Worm (Caenorhabditis elegans) whole organism, L1 larva: ENCODE results near the gene B0244.4.
A peak's percentile ranks its signal among the peaks of the same experiment; 100 is the strongest.

Source experiments
- C04F5.9 ChIP-seq: sonication (generic microtip); optimal IDR thresholded peaks from 2 replicates; lab custom pipeline; 2016; ENCODE audit warnings: missing genetic modification characterization, missing compliant biosample characterization
- C16A3.4 ChIP-seq: fragments of 150-350 bp; optimal IDR thresholded peaks from 2 replicates; lab custom pipeline; 2014; ENCODE audit warnings: missing biosample characterization, missing genetic modification characterization
- F16B12.6 ChIP-seq: fragments of 150-350 bp; optimal IDR thresholded peaks from 2 replicates; lab custom pipeline; 2014; ENCODE audit warnings: missing biosample characterization, missing genetic modification characterization
- alr-1 ChIP-seq: fragments of 200-800 bp; sonication (Bioruptor generic); optimal IDR thresholded peaks from 2 replicates; lab custom pipeline; 2018; ENCODE audit warnings: borderline replicate concordance, mild to moderate bottlenecking, missing genetic modification characterization, missing compliant biosample characterization
- aly-2 ChIP-seq: fragments of 150-350 bp; optimal IDR thresholded peaks from 2 replicates; lab custom pipeline; 2014; ENCODE audit warnings: missing biosample characterization, missing genetic modification characterization
- ama-1 ChIP-seq: fragments of 150-350 bp; optimal IDR thresholded peaks from 2 replicates; lab custom pipeline; 2014
- blmp-1 ChIP-seq: fragments of 150-350 bp; optimal IDR thresholded peaks from 2 replicates; lab custom pipeline; 2014; ENCODE audit warnings: missing biosample characterization, missing genetic modification characterization
- ceh-63 ChIP-seq: fragments of 200-800 bp; sonication (Bioruptor generic); optimal IDR thresholded peaks from 2 replicates; lab custom pipeline; 2018; ENCODE audit warnings: mild to moderate bottlenecking, missing genetic modification characterization, missing compliant biosample characterization
- ceh-8 ChIP-seq: fragments of 200-800 bp; sonication (Bioruptor generic); optimal IDR thresholded peaks from 2 replicates; lab custom pipeline; 2018; ENCODE audit warnings: mild to moderate bottlenecking, missing genetic modification characterization, moderate library complexity, missing compliant biosample characterization
- dsc-1 ChIP-seq: sonication (generic microtip); optimal IDR thresholded peaks from 2 replicates; lab custom pipeline; 2016; ENCODE audit warnings: mild to moderate bottlenecking, missing genetic modification characterization, missing compliant biosample characterization
- efl-1 ChIP-seq, 4 experiments: fragments of 150-350 bp; optimal IDR thresholded peaks in 3 of 4; peaks in 1 of 4; 1 replicate in 1 of 4; 2 replicates in 3 of 4; lab custom pipeline; 2014; ENCODE audit warnings: missing biosample characterization in 2 of 4, missing genetic modification characterization in 2 of 4, missing genetic modification reagents in 2 of 4
- efl-3 ChIP-seq: fragments of 200-800 bp; sonication (Bioruptor generic); optimal IDR thresholded peaks from 2 replicates; lab custom pipeline; 2018; ENCODE audit warnings: mild to moderate bottlenecking, missing genetic modification characterization, missing compliant biosample characterization
- fkh-4 ChIP-seq: sonication (generic microtip); optimal IDR thresholded peaks from 2 replicates; lab custom pipeline; 2016; ENCODE audit warnings: missing compliant biosample characterization, missing genetic modification characterization, borderline replicate concordance
- fkh-8 ChIP-seq: sonication (generic microtip); optimal IDR thresholded peaks from 2 replicates; lab custom pipeline; 2016; ENCODE audit warnings: mild to moderate bottlenecking, missing genetic modification characterization, missing compliant biosample characterization
- fos-1 ChIP-seq: fragments of 150-350 bp; optimal IDR thresholded peaks from 2 replicates; lab custom pipeline; 2014; ENCODE audit warnings: missing biosample characterization, missing genetic modification characterization
- hlh-17 ChIP-seq: fragments of 200-800 bp; sonication (Bioruptor generic); optimal IDR thresholded peaks from 2 replicates; lab custom pipeline; 2018; ENCODE audit warnings: missing genetic modification characterization, mild to moderate bottlenecking, missing compliant biosample characterization, moderate library complexity, borderline replicate concordance
- irx-1 ChIP-seq: sonication (generic microtip); optimal IDR thresholded peaks from 2 replicates; lab custom pipeline; 2016; ENCODE audit warnings: missing genetic modification characterization, missing compliant biosample characterization
- isw-1 ChIP-seq: fragments of 200-800 bp; sonication (Bioruptor generic); IDR thresholded peaks from 2 replicates; pipeline ENCODE4 v1.3.6; 2022; ENCODE audit warnings: missing genetic modification characterization, missing compliant biosample characterization
- jun-1 ChIP-seq: fragments of 150-350 bp; optimal IDR thresholded peaks from 2 replicates; lab custom pipeline; 2014; ENCODE audit warnings: missing biosample characterization, missing genetic modification reagents, missing genetic modification characterization
- lin-14 ChIP-seq: fragments of 200-800 bp; sonication (Bioruptor generic); optimal IDR thresholded peaks from 2 replicates; lab custom pipeline; 2018; ENCODE audit warnings: mild to moderate bottlenecking, missing genetic modification characterization, moderate library complexity, missing compliant biosample characterization
- lin-15B ChIP-seq: fragments of 150-350 bp; sonication (generic microtip); optimal IDR thresholded peaks from 3 replicates; lab custom pipeline; 2014; ENCODE audit warnings: missing biosample characterization, missing genetic modification characterization
- lin-35 ChIP-seq, 2 experiments: fragments of 150-350 bp; optimal IDR thresholded peaks; 2 replicates each; lab custom pipeline; 2014; ENCODE audit warnings: missing biosample characterization in 2 of 2, missing genetic modification characterization in 2 of 2, missing genetic modification reagents in 2 of 2
- lin-39 ChIP-seq: fragments of 150-350 bp; optimal IDR thresholded peaks from 2 replicates; lab custom pipeline; 2014; ENCODE audit warnings: missing biosample characterization, missing genetic modification reagents, missing genetic modification characterization
- lir-3 ChIP-seq: sonication (generic microtip); optimal IDR thresholded peaks from 2 replicates; lab custom pipeline; 2016; ENCODE audit warnings: mild to moderate bottlenecking, missing genetic modification characterization, moderate library complexity, missing compliant biosample characterization; ENCODE audit not compliant: poor library complexity
- mdl-1 ChIP-seq, 2 experiments: fragments of 150-350 bp; optimal IDR thresholded peaks; 2 replicates each; lab custom pipeline; 2014 to 2017; ENCODE audit warnings: missing biosample characterization in 2 of 2, missing genetic modification characterization in 2 of 2, inconsistent platforms in 1 of 2
- mef-2 ChIP-seq: fragments of 150-350 bp; optimal IDR thresholded peaks from 2 replicates; lab custom pipeline; 2014; ENCODE audit warnings: missing biosample characterization, missing genetic modification characterization
- nhr-237 ChIP-seq: fragments of 150-350 bp; optimal IDR thresholded peaks from 2 replicates; lab custom pipeline; 2014; ENCODE audit warnings: missing biosample characterization, missing genetic modification characterization
- nhr-28 ChIP-seq: fragments of 150-350 bp; optimal IDR thresholded peaks from 2 replicates; lab custom pipeline; 2014; ENCODE audit warnings: missing biosample characterization, missing genetic modification characterization
- nhr-47 ChIP-seq: sonication (generic microtip); optimal IDR thresholded peaks from 2 replicates; lab custom pipeline; 2016; ENCODE audit warnings: mild to moderate bottlenecking, missing genetic modification characterization, moderate library complexity, missing compliant biosample characterization
- nhr-76 ChIP-seq: sonication (generic microtip); optimal IDR thresholded peaks from 2 replicates; lab custom pipeline; 2017; ENCODE audit warnings: missing biosample characterization, missing genetic modification characterization
- nhr-77 ChIP-seq: fragments of 150-350 bp; optimal IDR thresholded peaks from 2 replicates; lab custom pipeline; 2014; ENCODE audit warnings: missing biosample characterization, missing genetic modification characterization
- nhr-84 ChIP-seq: sonication (generic microtip); optimal IDR thresholded peaks from 2 replicates; lab custom pipeline; 2017; ENCODE audit warnings: missing biosample characterization, missing genetic modification characterization
- nhr-85 ChIP-seq: sonication (generic microtip); peaks from one replicate; lab custom pipeline; 2016; ENCODE audit warnings: missing genetic modification characterization, inconsistent platforms, missing compliant biosample characterization
- nhr-90 ChIP-seq: sonication (generic microtip); optimal IDR thresholded peaks from 2 replicates; lab custom pipeline; 2016; ENCODE audit warnings: mild to moderate bottlenecking, missing genetic modification characterization, missing compliant biosample characterization; ENCODE audit not compliant: poor library complexity
- pag-3 ChIP-seq: sonication (generic microtip); optimal IDR thresholded peaks from 2 replicates; lab custom pipeline; 2017; ENCODE audit warnings: missing genetic modification characterization, mild to moderate bottlenecking, missing compliant biosample characterization, antibody characterized with exemption, borderline replicate concordance; ENCODE audit not compliant: insufficient read depth
- pqm-1 ChIP-seq: sonication (generic microtip); optimal IDR thresholded peaks from 3 replicates; lab custom pipeline; 2017; ENCODE audit warnings: missing biosample characterization, missing genetic modification characterization
- skn-1 ChIP-seq: fragments of 150-350 bp; optimal IDR thresholded peaks from 2 replicates; lab custom pipeline; 2014; ENCODE audit warnings: missing biosample characterization, missing genetic modification characterization
- snpc-4 ChIP-seq: fragments of 150-350 bp; optimal IDR thresholded peaks from 2 replicates; lab custom pipeline; 2014; ENCODE audit warnings: missing biosample characterization, missing genetic modification characterization
- snu-23 ChIP-seq: sonication (generic microtip); optimal IDR thresholded peaks from 2 replicates; lab custom pipeline; 2016; ENCODE audit warnings: missing genetic modification characterization, missing compliant biosample characterization
- sox-4 ChIP-seq: sonication (generic microtip); optimal IDR thresholded peaks from 2 replicates; lab custom pipeline; 2016; ENCODE audit warnings: missing genetic modification characterization, missing compliant biosample characterization
- sptf-1 ChIP-seq: fragments of 150-350 bp; optimal IDR thresholded peaks from 2 replicates; lab custom pipeline; 2014; ENCODE audit warnings: missing biosample characterization, missing genetic modification characterization
- swsn-7 ChIP-seq: sonication (generic microtip); optimal IDR thresholded peaks from 2 replicates; lab custom pipeline; 2016; ENCODE audit warnings: missing genetic modification characterization, missing compliant biosample characterization
- tbx-2 ChIP-seq: sonication (generic microtip); optimal IDR thresholded peaks from 2 replicates; lab custom pipeline; 2016; ENCODE audit warnings: missing genetic modification characterization, missing compliant biosample characterization
- tlp-1 ChIP-seq: fragments of 150-350 bp; optimal IDR thresholded peaks from 2 replicates; lab custom pipeline; 2014; ENCODE audit warnings: missing biosample characterization, missing genetic modification characterization
- unc-62 ChIP-seq: fragments of 150-350 bp; optimal IDR thresholded peaks from 2 replicates; lab custom pipeline; 2014; ENCODE audit warnings: missing biosample characterization, missing genetic modification reagents, missing genetic modification characterization
- unc-86 ChIP-seq: sonication (generic microtip); optimal IDR thresholded peaks from 2 replicates; lab custom pipeline; 2016; ENCODE audit warnings: missing genetic modification characterization, missing compliant biosample characterization
- zag-1 ChIP-seq: fragments of 150-350 bp; optimal IDR thresholded peaks from 2 replicates; lab custom pipeline; 2014; ENCODE audit warnings: missing biosample characterization, missing genetic modification characterization
- ztf-11 ChIP-seq, 2 experiments: sonication (generic microtip); optimal IDR thresholded peaks; 2 replicates each; lab custom pipeline; 2016 to 2017; ENCODE audit warnings: missing genetic modification characterization in 2 of 2, missing biosample characterization in 1 of 2, missing compliant biosample characterization in 1 of 2

B0244.4 gene

DNA sequence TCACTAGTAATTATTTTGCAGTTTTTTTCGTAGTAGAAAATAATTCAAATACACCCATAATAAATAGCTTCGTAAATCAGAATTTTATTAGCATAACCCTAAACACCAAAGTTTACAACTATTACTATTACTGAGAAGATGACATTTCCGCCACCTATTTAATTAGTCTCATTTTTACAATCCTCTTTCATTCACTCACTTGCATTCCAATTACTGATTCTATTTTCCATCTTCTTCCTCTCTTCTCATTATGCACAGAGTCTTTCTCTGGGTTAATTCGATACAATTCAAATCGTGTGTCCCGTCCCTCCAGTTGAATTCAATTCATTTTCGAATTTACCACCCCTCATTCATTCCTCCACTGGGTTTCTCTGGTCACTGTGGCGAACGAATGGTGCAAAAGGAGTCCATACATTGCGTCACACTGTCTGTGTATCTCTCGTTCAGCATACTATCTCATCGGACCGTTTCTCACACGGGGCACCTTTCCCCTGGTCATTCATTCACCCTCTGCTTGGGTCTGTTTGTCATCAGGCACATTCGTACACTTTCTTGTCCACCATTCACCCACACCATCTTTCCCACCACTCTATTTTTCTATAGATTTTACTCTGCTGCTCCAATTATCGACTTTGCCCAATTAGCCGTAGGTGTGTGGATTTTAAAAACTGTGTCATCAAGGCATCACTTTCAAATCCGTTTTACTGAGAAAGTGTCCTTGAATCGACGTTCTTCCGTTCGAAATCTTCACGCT lies 26.8 kb upstream of the B0244.4 start:
- TF ChIP-seq jun-1 (tag; lab: Kevin White, UChicago) (no peak), ceh-8 (GFP tag; lab: Kevin White, UChicago) (no peak), ztf-11 (tag; optimal IDR thresholded peaks at IDR 0.05; lab: Kevin White, UChicago) (peak in 1 of 2 experiments; percentile 27), efl-1 (optimal IDR thresholded peaks at IDR 0.05; lab: Kevin White, UChicago) (no peak), efl-1 (GFP tag; optimal IDR thresholded peaks at IDR 0.05 in 1 of 2; lab: Kevin White, UChicago) (peak in 1 of 2 experiments; percentile 60), nhr-47 (tag; lab: Kevin White, UChicago) (no peak), alr-1 (tag; lab: Kevin White, UChicago) (no peak), tbx-2 (no peak), nhr-85 (tag; lab: Kevin White, UChicago) (peak; percentile 53), fkh-4 (tag; lab: Kevin White, UChicago) (no peak), F16B12.6 (tag; lab: Kevin White, UChicago) (no peak), lin-14 (peak; percentile 54), ceh-63 (no peak), hlh-17 (GFP tag; lab: Kevin White, UChicago) (no peak), lir-3 (no peak), fkh-8 (tag; lab: Kevin White, UChicago) (no peak), efl-3 (GFP tag; lab: Kevin White, UChicago) (no peak)

DNA sequence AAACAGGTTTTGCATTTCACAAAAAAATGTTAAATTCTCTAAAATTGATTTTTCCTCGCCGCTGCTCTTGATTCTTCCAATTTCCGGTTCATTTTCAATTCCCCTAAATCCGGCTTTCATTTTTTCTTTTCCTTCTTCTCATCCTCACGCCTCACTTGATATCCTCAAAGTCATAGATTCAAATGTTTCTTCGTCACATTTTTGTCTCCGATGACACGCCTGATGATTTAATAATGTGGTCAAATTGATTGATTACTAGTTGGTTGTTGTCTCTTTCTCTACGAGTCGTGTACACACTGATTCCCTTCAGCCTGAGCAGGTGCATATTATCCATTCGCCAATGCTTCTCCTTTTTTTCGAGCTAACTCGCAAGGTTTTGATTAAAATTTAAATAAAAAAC lies 25.8 kb upstream of the B0244.4 start:
- TF ChIP-seq jun-1 (tag; lab: Kevin White, UChicago), result no peak
- TF ChIP-seq ama-1 (lab: Kevin White, UChicago), result no peak
- TF ChIP-seq fos-1 (tag; lab: Kevin White, UChicago), result no peak
- TF ChIP-seq unc-86 (tag; lab: Kevin White, UChicago), result no peak
- no peak for TF ChIP-seq snpc-4 (tag; lab: Kevin White, UChicago)
- TF ChIP-seq blmp-1 (tag; lab: Kevin White, UChicago), result peak; percentile 21
- no peak for TF ChIP-seq zag-1
- TF ChIP-seq, all 84 proteins: peak for 1

DNA sequence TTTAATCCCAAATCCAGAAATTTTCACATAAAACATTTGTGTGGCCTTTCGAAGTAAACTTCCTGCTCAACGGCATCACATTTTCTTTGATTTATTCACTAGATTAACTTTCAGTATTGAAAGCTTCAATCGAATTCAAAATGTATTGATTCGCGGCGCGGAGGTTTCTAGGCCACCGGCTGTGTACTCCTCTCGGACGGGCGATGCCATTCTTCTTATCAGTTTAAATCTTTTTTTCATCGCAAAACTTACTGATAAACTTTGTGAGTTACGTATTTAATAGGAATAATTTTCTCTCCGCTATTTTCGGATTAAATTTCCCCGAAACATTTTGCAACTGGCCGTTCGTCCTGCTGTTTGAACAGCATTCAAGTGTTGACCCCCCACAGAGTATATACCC lies 25.4 kb upstream of the B0244.4 start:
- TF ChIP-seq mef-2 (no peak), swsn-7 (peak; percentile 78), C04F5.9 (tag; lab: Kevin White, UChicago) (peak; percentile 79), tlp-1 (tag; lab: Kevin White, UChicago) (no peak), efl-3 (GFP tag; lab: Kevin White, UChicago) (peak; percentile 37), nhr-28 (tag; lab: Kevin White, UChicago) (no peak), nhr-237 (tag; lab: Kevin White, UChicago) (no peak), pqm-1 (tag; lab: Kevin White, UChicago) (no peak), nhr-76 (tag; lab: Kevin White, UChicago) (no peak), aly-2 (tag; lab: Kevin White, UChicago) (no peak), dsc-1 (tag; lab: Kevin White, UChicago) (peak; percentile 92), lin-15B (tag; lab: Kevin White, UChicago) (peak; percentile 4), sox-4 (peak; percentile 93), lin-39 (tag; lab: Kevin White, UChicago) (peak; percentile 34), skn-1 (tag; lab: Kevin White, UChicago) (peak; percentile 52), snu-23 (GFP tag; lab: Kevin White, UChicago) (peak; percentile 83), blmp-1 (tag; lab: Kevin White, UChicago) (no peak), nhr-84 (tag; lab: Kevin White, UChicago) (no peak), sptf-1 (tag; lab: Kevin White, UChicago) (no peak), lin-35 (GFP tag; optimal IDR thresholded peaks at IDR 0.05; lab: Kevin White, UChicago) (peak; percentile 86 to 92), pag-3 (tag; lab: Kevin White, UChicago) (peak; percentile 69), hlh-17 (GFP tag; lab: Kevin White, UChicago) (no peak), nhr-77 (peak; percentile 22), nhr-90 (peak; percentile 93), nhr-85 (tag; lab: Kevin White, UChicago) (peak; percentile 89), C16A3.4 (tag; lab: Kevin White, UChicago) (peak; percentile 45), isw-1 (GFP tag; lab: Robert Waterston, UW) (peak; percentile 54), unc-62 (GFP tag; lab: Kevin White, UChicago) (no peak), nhr-47 (tag; lab: Kevin White, UChicago) (peak; percentile 88), irx-1 (tag; lab: Kevin White, UChicago) (peak; percentile 92), mdl-1 (tag; optimal IDR thresholded peaks at IDR 0.05; lab: Kevin White, UChicago) (peak in 1 of 2 experiments; percentile 21)
